Worm (Caenorhabditis elegans) whole organism, early embryonic: Measurements from ENCODE around the gene txt-14.

Experiments
- ama-1 ChIP-seq: fragments of 150-350 bp; optimal IDR thresholded peaks from 2 replicates; lab custom pipeline; 2014
- flt-1 ChIP-seq: fragments of 200-800 bp; sonication (Bioruptor generic); IDR thresholded peaks from 2 replicates; pipeline ENCODE4 v1.3.6; 2022; ENCODE audit warnings: missing genetic modification characterization, missing compliant biosample characterization
- tbx-11 ChIP-seq: fragments of 200-800 bp; sonication (Bioruptor generic); IDR thresholded peaks from 2 replicates; pipeline ENCODE4 v1.3.6; 2022; ENCODE audit warnings: missing genetic modification characterization, missing compliant biosample characterization
- tbx-37 ChIP-seq: fragments of 200-800 bp; sonication (Bioruptor generic); conservative IDR thresholded peaks from 2 replicates; pipeline ENCODE4 v1.3.6; 2022; ENCODE audit warnings: missing genetic modification reagents, missing genetic modification characterization, missing compliant biosample characterization

DNA sequence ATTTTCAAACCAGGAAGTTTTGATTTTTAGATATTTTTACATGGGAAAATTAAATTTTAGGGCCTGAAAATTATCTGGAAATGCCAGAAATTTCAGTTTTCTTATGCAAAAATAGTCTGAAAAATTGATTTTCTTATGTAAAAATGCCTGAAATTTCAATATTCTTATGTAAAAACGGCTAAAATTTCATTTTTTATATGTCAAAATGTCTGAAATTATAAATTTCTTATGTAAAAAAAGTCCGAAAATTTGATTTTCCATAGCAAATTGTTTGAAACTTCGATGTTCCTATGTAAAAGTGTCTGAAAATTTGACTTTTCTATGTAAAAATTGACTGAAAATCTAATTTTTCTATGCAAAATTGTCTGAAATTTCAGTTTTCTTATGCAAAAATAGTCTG is 2.8 kb upstream of the txt-14 start, which contains the start of gene Y51A2D.13:
- TF ChIP-seq tbx-11 = no peak
- TF ChIP-seq tbx-37 (GFP tag; lab: Robert Waterston, UW) = no peak
- TF ChIP-seq ama-1 (lab: Kevin White, UChicago) = no peak
- TF ChIP-seq flt-1 (GFP tag; lab: Robert Waterston, UW) = no peak
